Worm (Caenorhabditis elegans): ENCODE measurements around the gene ceh-62.

Gene ceh-62

DNA sequence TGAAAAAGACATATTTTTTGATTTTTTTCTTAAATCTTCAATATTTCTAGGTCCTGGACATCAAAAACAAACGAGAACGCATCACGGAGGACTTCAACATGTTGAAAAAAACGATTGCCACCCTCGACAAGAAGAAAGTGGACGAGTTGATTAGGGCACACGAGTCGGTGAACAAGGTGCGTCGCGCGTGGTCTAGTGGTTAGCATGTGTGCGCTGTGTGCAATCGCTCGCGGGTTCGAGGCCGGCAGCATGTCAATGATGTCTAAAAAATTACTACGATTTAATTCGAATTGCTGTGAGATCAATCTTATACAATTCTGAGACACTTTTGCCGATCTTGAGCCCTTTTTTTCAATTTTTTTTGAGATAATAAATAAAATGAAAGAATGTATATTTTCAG, 34.5 kb downstream of the ceh-62 start (continued):
- TF ChIP-seq ztf-22 (GFP tag; optimal IDR thresholded peaks at IDR 0.05): no peak
- no peak for TF ChIP-seq lag-1 (GFP tag; IDR thresholded peaks at IDR 0.05)
- peak; percentile 79 for TF ChIP-seq ztf-18 (tag; optimal IDR thresholded peaks at IDR 0.05)
- TF ChIP-seq F37B4.10 (GFP tag; IDR thresholded peaks at IDR 0.05): no peak
- TF ChIP-seq die-1 (tag; optimal IDR thresholded peaks at IDR 0.05): peak; percentile 94
- TF ChIP-seq snpc-3.4 (tag; optimal IDR thresholded peaks at IDR 0.05): peak; percentile 75
- peak; percentile 88 for TF ChIP-seq Y53G8AR.9 (GFP tag; conservative IDR thresholded peaks at IDR 0.05)
- TF ChIP-seq Y53F4B.3 (GFP tag; IDR thresholded peaks at IDR 0.05): no peak
- peak; percentile 64 for TF ChIP-seq zfh-2 (GFP tag; conservative IDR thresholded peaks at IDR 0.05)
- peak; percentile 75 for TF ChIP-seq fkh-3 (tag; optimal IDR thresholded peaks at IDR 0.05)
- TF ChIP-seq lsy-27 (tag; optimal IDR thresholded peaks at IDR 0.05; ENCODE audit: borderline replicate concordance, insufficient read depth): peak; percentile 79
- peak; percentile 75 for TF ChIP-seq T07F8.4 (tag; optimal IDR thresholded peaks at IDR 0.05)
- no peak for TF ChIP-seq ccch-3 (GFP tag; optimal IDR thresholded peaks at IDR 0.05)
- TF ChIP-seq tlf-1 (GFP tag; optimal IDR thresholded peaks at IDR 0.05): peak; percentile 59
- peak; percentile 67 for TF ChIP-seq lsl-1 (GFP tag; optimal IDR thresholded peaks at IDR 0.05)
- TF ChIP-seq nhr-80 (tag; optimal IDR thresholded peaks at IDR 0.05): peak; percentile 47
- peak; percentile 61 for TF ChIP-seq mel-28 (tag; optimal IDR thresholded peaks at IDR 0.05; ENCODE audit: borderline replicate concordance)
- TF ChIP-seq rcor-1 (GFP tag; IDR thresholded peaks at IDR 0.05): peak; percentile 65; the same call in 1 of the 2 replicates
- TF ChIP-seq xnd-1 (tag; optimal IDR thresholded peaks at IDR 0.05): no peak
- no peak for TF ChIP-seq pha-4 (tag; optimal IDR thresholded peaks at IDR 0.05)
- peak; percentile 79 for TF ChIP-seq ztf-26 (tag; optimal IDR thresholded peaks at IDR 0.05)
- peak; percentile 80; the same call in 1 of the 2 replicates for TF ChIP-seq ztf-25 (GFP tag; IDR thresholded peaks at IDR 0.05)
- 0 out of 2 replicates have a peak, but pooled peaks have one; percentile 29 for TF ChIP-seq Y79H2A.3 (GFP tag; conservative IDR thresholded peaks at IDR 0.05)
- peak; percentile 86 for TF ChIP-seq snpc-1.3 (tag; optimal IDR thresholded peaks at IDR 0.05; ENCODE audit: insufficient read depth)
- no peak for TF ChIP-seq dpff-1 (tag; optimal IDR thresholded peaks at IDR 0.05)
- peak; percentile 63 for TF ChIP-seq somi-1 (GFP tag; optimal IDR thresholded peaks at IDR 0.05)
- peak; percentile 81 for TF ChIP-seq hrde-1 (tag; optimal IDR thresholded peaks at IDR 0.05; ENCODE audit: borderline replicate concordance)
- peak; percentile 82 for TF ChIP-seq F23B12.7 (tag; optimal IDR thresholded peaks at IDR 0.05; ENCODE audit: insufficient read depth)
- peak; percentile 45 for TF ChIP-seq madf-8 (GFP tag; conservative IDR thresholded peaks at IDR 0.05)
- TF ChIP-seq Y67H2A.10 (GFP tag; conservative IDR thresholded peaks at IDR 0.05): 0 out of 2 replicates have a peak, but pooled peaks have one; percentile 18
- TF ChIP-seq cebp-2 (GFP tag; IDR thresholded peaks at IDR 0.05): peak; percentile 74; the same call in 1 of the 2 replicates
- peak; percentile 10 for TF ChIP-seq unc-130 (GFP tag; optimal IDR thresholded peaks at IDR 0.05)
- peak; percentile 64; the same call in 1 of the 2 replicates for TF ChIP-seq K11D2.4 (GFP tag; IDR thresholded peaks at IDR 0.05)
- TF ChIP-seq F49E8.2 (tag; optimal IDR thresholded peaks at IDR 0.05; ENCODE audit: insufficient read depth): peak; percentile 34

- TF ChIP-seq nhr-90 (tag; optimal IDR thresholded peaks at IDR 0.05) (no peak), tbx-9 (tag; optimal IDR thresholded peaks at IDR 0.05; ENCODE audit: borderline replicate concordance) (no peak), hlh-12 (tag; optimal IDR thresholded peaks at IDR 0.05) (no peak), rec-8 (tag; optimal IDR thresholded peaks at IDR 0.05) (no peak), ceh-100 (GFP tag; IDR thresholded peaks at IDR 0.05) (no peak), atf-7 (tag; optimal IDR thresholded peaks at IDR 0.05) (no peak), nfya-2 (GFP tag; IDR thresholded peaks at IDR 0.05) (no peak), K12H6.12 (tag; optimal IDR thresholded peaks at IDR 0.05) (no peak)
Measured at ce11 chrII:10843527-10843926, 38.0 kb downstream of the ceh-62 start, which contains the start of gene M106.8. M106.8 (minus strand) TSS chrII:10843627.
